Fruit fly (Drosophila melanogaster): Measurements from ENCODE around the gene CG7194.

DNA sequence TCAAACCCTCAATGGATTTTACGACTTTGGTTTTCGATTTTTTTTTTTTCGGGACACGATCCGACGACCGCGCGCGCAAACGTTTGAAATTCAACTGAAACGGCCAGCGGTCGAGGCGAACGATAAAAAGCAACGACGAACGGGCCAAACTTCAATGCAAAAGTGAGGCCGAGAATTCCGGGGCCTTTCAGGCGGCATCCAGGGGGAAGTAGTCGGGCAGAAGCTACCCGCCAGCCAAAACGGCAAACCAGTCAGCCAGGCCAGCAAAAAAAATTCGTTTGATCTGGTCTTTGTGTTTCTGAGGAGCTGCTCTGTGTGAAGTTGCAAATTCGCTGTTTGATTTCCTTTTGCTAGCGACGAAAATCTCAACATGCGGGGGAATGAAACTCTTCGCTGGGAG lies 8.6 kb downstream of the CG7194 start, which contains the start of gene CG7201:
- no peak for TF ChIP-seq CG11617 (GFP tag; optimal IDR thresholded peaks at IDR 0.05)
- no peak for TF ChIP-seq CG33017 (tag; optimal IDR thresholded peaks at IDR 0.05)
- TF ChIP-seq Mnt (GFP tag; optimal IDR thresholded peaks at IDR 0.05): no peak
- TF ChIP-seq kay (GFP tag; ENCODE audit: borderline replicate concordance): no peak
- no peak for TF ChIP-seq pad (GFP tag; optimal IDR thresholded peaks at IDR 0.05)
- no peak for TF ChIP-seq CG14711 (tag; optimal IDR thresholded peaks at IDR 0.05)
- TF ChIP-seq Clk (GFP tag; optimal IDR thresholded peaks at IDR 0.05): no peak
- TF ChIP-seq CG7045 (GFP tag; optimal IDR thresholded peaks at IDR 0.05): no peak
- no peak for TF ChIP-seq bab1 (GFP tag; optimal IDR thresholded peaks at IDR 0.05)
- TF ChIP-seq toe (GFP tag; optimal IDR thresholded peaks at IDR 0.05): no peak
- no peak for TF ChIP-seq CG12768 (GFP tag; optimal IDR thresholded peaks at IDR 0.05)
- TF ChIP-seq ovo (GFP tag; optimal IDR thresholded peaks at IDR 0.05): no peak
- TF ChIP-seq CG5204 (GFP tag; optimal IDR thresholded peaks at IDR 0.05): no peak
- TF ChIP-seq cic (GFP tag; optimal IDR thresholded peaks at IDR 0.05): no peak
